Worm (Caenorhabditis elegans) whole organism, late embryonic: ENCODE data around the gene C05C12.4.
"Not testable (repeated sequence)": the region's sequence is repeated elsewhere in the genome, so short reads cannot be mapped to it uniquely, and the experiment has no call there.

Experiments used
- K02D7.2 ChIP-seq: sonication (generic microtip); optimal IDR thresholded peaks from 2 replicates; lab custom pipeline; 2017; ENCODE audit warnings: mild to moderate bottlenecking, missing genetic modification characterization, missing compliant biosample characterization
- ahr-1 ChIP-seq: sonication (generic microtip); optimal IDR thresholded peaks from 2 replicates; lab custom pipeline; 2016; ENCODE audit warnings: missing genetic modification characterization, missing compliant biosample characterization
- ceh-31 ChIP-seq: sonication (generic microtip); optimal IDR thresholded peaks from 2 replicates; lab custom pipeline; 2016; ENCODE audit warnings: missing genetic modification characterization, missing compliant biosample characterization
- sdc-2 ChIP-seq: sonication (generic microtip); optimal IDR thresholded peaks from 2 replicates; lab custom pipeline; 2016; ENCODE audit warnings: missing genotype, missing genetic modification characterization, missing compliant biosample characterization
- sox-2 ChIP-seq: fragments of 200-800 bp; sonication (Bioruptor generic); IDR thresholded peaks from 2 replicates; pipeline ENCODE4 v1.3.6; 2022; ENCODE audit warnings: missing genetic modification reagents, missing genetic modification characterization, missing compliant biosample characterization

The C05C12.4 gene

ce11 chrIV:11202389-11202788, 45.5 kb downstream of the C05C12.4 start, which contains the start of gene R07H5.11:
Gene R07H5.11 (plus strand): TSS chrIV:11202768.
- not testable (repeated sequence) for TF ChIP-seq K02D7.2; ahr-1; sdc-2 (tag; lab: Kevin White, UChicago)
- TF ChIP-seq, all 69 proteins: peak for 0; not testable (repeated sequence) for 69

ce11 chrIV:11198983-11199382, 48.9 kb downstream of the C05C12.4 start, which contains the start of gene R07H5.16:
Gene R07H5.16 (plus strand): TSS chrIV:11199330.
- TF ChIP-seq ceh-31, result peak; percentile 12

ce11 chrIV:11196866-11197265, 51.0 kb downstream of the C05C12.4 start:
- TF ChIP-seq sox-2, result peak; percentile 22; the same call in 1 of the 2 replicates
